Fruit fly (Drosophila melanogaster): ENCODE measurements around the gene mrn.
A peak's percentile ranks its signal among the peaks of the same experiment; 100 is the strongest.

The mrn gene

DNA sequence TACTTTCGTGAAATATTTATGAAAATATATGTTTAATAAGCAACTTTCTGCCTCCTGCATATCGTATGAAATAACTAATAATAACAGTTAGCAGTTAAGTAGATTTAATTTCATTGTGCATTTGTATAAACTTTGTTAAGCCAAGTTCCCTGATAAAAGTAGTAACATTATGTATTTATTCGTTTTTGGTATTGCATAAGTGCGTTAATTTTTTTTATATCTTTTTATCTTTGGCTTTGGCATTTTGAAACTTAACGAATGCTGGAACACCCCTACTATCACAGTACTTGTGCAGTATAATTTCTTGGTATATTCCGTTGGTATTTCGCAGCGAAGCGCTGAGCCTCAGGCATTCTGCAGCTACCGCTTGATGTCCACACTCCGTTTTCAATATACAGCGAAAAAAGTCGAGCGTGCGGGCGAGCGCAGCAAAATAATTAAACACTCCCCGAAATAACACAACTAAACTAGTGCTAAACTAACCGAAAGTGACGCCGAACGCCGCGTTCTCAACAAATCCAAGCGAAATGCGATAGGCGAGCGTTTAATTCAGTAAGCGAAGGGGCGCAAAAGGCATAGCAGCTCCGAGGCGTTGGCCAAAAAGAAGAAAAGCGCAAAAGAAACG lies 8.3 kb upstream of the mrn start, which contains the start of gene RhoGAP71E (continued):
- TF ChIP-seq run (tag; optimal IDR thresholded peaks at IDR 0.05) (peak; percentile 25), Ssrp (tag; optimal IDR thresholded peaks at IDR 0.05) (no peak), Xrp1 (GFP tag; IDR thresholded peaks at IDR 0.05) (peak; percentile 46; the same call in 1 of the 2 replicates), Abd-B (GFP tag; optimal IDR thresholded peaks at IDR 0.05) (no peak), Chrac-16 (GFP tag; optimal IDR thresholded peaks at IDR 0.05) (no peak), prd (optimal IDR thresholded peaks at IDR 0.05) (no peak), prd (GFP tag; IDR thresholded peaks at IDR 0.05) (no peak; the same call in none of the 3 replicates), CG11398 (GFP tag; optimal IDR thresholded peaks at IDR 0.05) (peak; percentile 6), al (GFP tag; IDR thresholded peaks at IDR 0.05) (peak; percentile 51; the same call in 1 of the 2 replicates), lab (GFP tag; optimal IDR thresholded peaks at IDR 0.05) (peak; percentile 64), CG8765 (GFP tag; IDR thresholded peaks at IDR 0.05) (no peak), TFAM (GFP tag; optimal IDR thresholded peaks at IDR 0.05) (no peak), CG18262 (tag; optimal IDR thresholded peaks at IDR 0.05) (peak; percentile 30), hth (optimal IDR thresholded peaks at IDR 0.05) (no peak), D (optimal IDR thresholded peaks at IDR 0.05) (no peak), D (GFP tag; optimal IDR thresholded peaks at IDR 0.05) (peak; percentile 40), Sry-β (GFP tag; optimal IDR thresholded peaks at IDR 0.05) (no peak), Ets97D (GFP tag; optimal IDR thresholded peaks at IDR 0.05) (peak; percentile 5), seq (GFP tag; IDR thresholded peaks at IDR 0.05) (no peak), MESR4 (GFP tag; optimal IDR thresholded peaks at IDR 0.05) (peak; percentile 93), CG13287 (GFP tag; IDR thresholded peaks at IDR 0.05; ENCODE audit: partially characterized antibody) (peak; percentile 53), salm (tag; optimal IDR thresholded peaks at IDR 0.05) (no peak), gsb-n (tag; optimal IDR thresholded peaks at IDR 0.05) (peak; percentile 6), CG12299 (tag; optimal IDR thresholded peaks at IDR 0.05) (peak; percentile 34), CG32772 (GFP tag; IDR thresholded peaks at IDR 0.05) (peak; percentile 58), klu (GFP tag; IDR thresholded peaks at IDR 0.05) (no peak), ase (GFP tag; IDR thresholded peaks at IDR 0.05) (no peak), Taf1 (GFP tag; IDR thresholded peaks at IDR 0.05) (no peak), CG10462 (GFP tag; optimal IDR thresholded peaks at IDR 0.05) (no peak), otp (GFP tag; IDR thresholded peaks at IDR 0.05) (peak; percentile 35; the same call in 1 of the 3 replicates), Bdp1 (GFP tag; optimal IDR thresholded peaks at IDR 0.05) (no peak), CG4617 (GFP tag; optimal IDR thresholded peaks at IDR 0.05; ENCODE audit: borderline replicate concordance) (peak; percentile 59), ac (GFP tag; optimal IDR thresholded peaks at IDR 0.05) (no peak), Dek (tag; optimal IDR thresholded peaks at IDR 0.05) (peak; percentile 11), Dad (GFP tag; optimal IDR thresholded peaks at IDR 0.05) (no peak), knrl (GFP tag; IDR thresholded peaks at IDR 0.05; ENCODE audit: partially characterized antibody) (no peak), kah (GFP tag; optimal IDR thresholded peaks at IDR 0.05) (no peak), CG7963 (GFP tag; IDR thresholded peaks at IDR 0.05; ENCODE audit: partially characterized antibody) (no peak), Pdp1 (GFP tag; optimal IDR thresholded peaks at IDR 0.05) (peak in 1 of 2 experiments; percentile 48), CG13775 (GFP tag; optimal IDR thresholded peaks at IDR 0.05) (no peak), Hr78 (GFP tag; optimal IDR thresholded peaks at IDR 0.05) (no peak), CG7745 (tag; optimal IDR thresholded peaks at IDR 0.05) (peak; percentile 16), CG17361 (GFP tag; IDR thresholded peaks at IDR 0.05) (peak; percentile 69; the same call in 2 of the 3 replicates), CG7372 (GFP tag; IDR thresholded peaks at IDR 0.05) (peak; percentile 65), sim (GFP tag; IDR thresholded peaks at IDR 0.05) (no peak), caup (GFP tag; optimal IDR thresholded peaks at IDR 0.05; ENCODE audit: severe bottlenecking) (peak; percentile 70), CG18476 (GFP tag; optimal IDR thresholded peaks at IDR 0.05) (peak; percentile 7), CG6175 (GFP tag; IDR thresholded peaks at IDR 0.05) (no peak), CG9727 (GFP tag; optimal IDR thresholded peaks at IDR 0.05) (peak; percentile 37), tup (GFP tag; optimal IDR thresholded peaks at IDR 0.05) (no peak)

All from whole organism, embryonic.